Fruit fly (Drosophila melanogaster): ENCODE measurements around the gene Rrp6.

The Rrp6 gene

dm6 chr3R:14853767-14854191 is 32.3 kb downstream of the Rrp6 start (continued):
- peak; percentile 55 for TF ChIP-seq dsx (GFP tag; optimal IDR thresholded peaks at IDR 0.05; ENCODE audit: poor library complexity, severe bottlenecking)
- TF ChIP-seq Smox (GFP tag; optimal IDR thresholded peaks at IDR 0.05), result no peak
- no peak for TF ChIP-seq CG32006 (GFP tag; optimal IDR thresholded peaks at IDR 0.05)
- peak; percentile 70 for TF ChIP-seq net (GFP tag; optimal IDR thresholded peaks at IDR 0.05)
- TF ChIP-seq CG10669 (GFP tag; optimal IDR thresholded peaks at IDR 0.05), result peak; percentile 32
- TF ChIP-seq Sox15 (GFP tag; optimal IDR thresholded peaks at IDR 0.05), result no peak
- no peak for TF ChIP-seq cyc (GFP tag; optimal IDR thresholded peaks at IDR 0.05)
- TF ChIP-seq fd85E (GFP tag; optimal IDR thresholded peaks at IDR 0.05), result peak; percentile 73

- TF ChIP-seq Eip78C (GFP tag) (peak; percentile 53), ss (GFP tag; optimal IDR thresholded peaks at IDR 0.05) (peak; percentile 38 to 59), CG10669 (GFP tag; optimal IDR thresholded peaks at IDR 0.05) (peak; percentile 12), CG3919 (GFP tag; optimal IDR thresholded peaks at IDR 0.05) (peak; percentile 1), svp (GFP tag) (no peak), CG6808 (GFP tag; optimal IDR thresholded peaks at IDR 0.05) (peak; percentile 43), dsx (GFP tag; optimal IDR thresholded peaks at IDR 0.05; ENCODE audit: poor library complexity, severe bottlenecking) (peak; percentile 25), topi (GFP tag; optimal IDR thresholded peaks at IDR 0.05) (no peak), Eip75B (GFP tag; optimal IDR thresholded peaks at IDR 0.05) (peak; percentile 16), achi (GFP tag; optimal IDR thresholded peaks at IDR 0.05) (no peak), spab (GFP tag; optimal IDR thresholded peaks at IDR 0.05) (peak; percentile 18), CG1621 (tag; optimal IDR thresholded peaks at IDR 0.05) (peak; percentile 50)
These were observed 33.4 kb downstream of the Rrp6 start for dm6 chr3R:14852610-14853009.

- peak; percentile 16 for TF ChIP-seq pdm3 (GFP tag; optimal IDR thresholded peaks at IDR 0.05)
- TF ChIP-seq CG11902 (GFP tag; optimal IDR thresholded peaks at IDR 0.05), result no peak
- TF ChIP-seq esn (GFP tag; optimal IDR thresholded peaks at IDR 0.05), result no peak
- TF ChIP-seq Blimp-1 (GFP tag; optimal IDR thresholded peaks at IDR 0.05), result no peak
- no peak for TF ChIP-seq Eip93F (GFP tag; optimal IDR thresholded peaks at IDR 0.05)
- TF ChIP-seq CG7368 (GFP tag; optimal IDR thresholded peaks at IDR 0.05), result no peak
- TF ChIP-seq CG6276 (GFP tag; optimal IDR thresholded peaks at IDR 0.05), result peak; percentile 18
- TF ChIP-seq svp (GFP tag), result no peak
- no peak for TF ChIP-seq vri (GFP tag; optimal IDR thresholded peaks at IDR 0.05)
- no peak for TF ChIP-seq salr (GFP tag; optimal IDR thresholded peaks at IDR 0.05)
- TF ChIP-seq CG32006 (GFP tag; optimal IDR thresholded peaks at IDR 0.05), result peak; percentile 35
- TF ChIP-seq CG4318 (GFP tag; optimal IDR thresholded peaks at IDR 0.05), result peak; percentile 5
- TF ChIP-seq CG6854 (GFP tag; optimal IDR thresholded peaks at IDR 0.05), result no peak
- no peak for TF ChIP-seq Ets21C (GFP tag; optimal IDR thresholded peaks at IDR 0.05)
- TF ChIP-seq fd85E (GFP tag; optimal IDR thresholded peaks at IDR 0.05), result no peak
- TF ChIP-seq Eip78C (GFP tag), result peak; percentile 79
- TF ChIP-seq CG6808 (GFP tag; optimal IDR thresholded peaks at IDR 0.05), result peak; percentile 38
- no peak for TF ChIP-seq Gug (GFP tag; IDR thresholded peaks at IDR 0.05)
- TF ChIP-seq ss (GFP tag; optimal IDR thresholded peaks at IDR 0.05), result peak in 1 of 2 experiments; percentile 41
- no peak for TF ChIP-seq Lpt (GFP tag; optimal IDR thresholded peaks at IDR 0.05)
- peak; percentile 40 for TF ChIP-seq fd59A (GFP tag; optimal IDR thresholded peaks at IDR 0.05)
- TF ChIP-seq cyc (GFP tag; optimal IDR thresholded peaks at IDR 0.05), result no peak
- TF ChIP-seq CG3919 (GFP tag; optimal IDR thresholded peaks at IDR 0.05), result peak; percentile 39
- TF ChIP-seq CG11294 (GFP tag; IDR thresholded peaks at IDR 0.05), result no peak
- TF ChIP-seq net (GFP tag; optimal IDR thresholded peaks at IDR 0.05), result no peak
- TF ChIP-seq Hr39 (GFP tag; optimal IDR thresholded peaks at IDR 0.05), result no peak
- TF ChIP-seq CG8119 (GFP tag; IDR thresholded peaks at IDR 0.05), result no peak
- peak; percentile 14 for TF ChIP-seq Eip75B (GFP tag; optimal IDR thresholded peaks at IDR 0.05)
- peak; percentile 5 for TF ChIP-seq CG10631 (GFP tag; optimal IDR thresholded peaks at IDR 0.05)
- no peak for TF ChIP-seq CG11762 (GFP tag; optimal IDR thresholded peaks at IDR 0.05; ENCODE audit: insufficient read depth)
- no peak for TF ChIP-seq Smox (GFP tag; optimal IDR thresholded peaks at IDR 0.05)
- no peak for TF ChIP-seq fkh (GFP tag; optimal IDR thresholded peaks at IDR 0.05)
- TF ChIP-seq CG8632 (GFP tag; optimal IDR thresholded peaks at IDR 0.05), result no peak
- no peak for TF ChIP-seq eg (GFP tag; IDR thresholded peaks at IDR 0.05)
- no peak for TF ChIP-seq Sox15 (GFP tag; optimal IDR thresholded peaks at IDR 0.05)
- peak; percentile 31 for TF ChIP-seq acj6 (GFP tag; optimal IDR thresholded peaks at IDR 0.05)
- TF ChIP-seq achi (GFP tag; optimal IDR thresholded peaks at IDR 0.05), result peak; percentile 21
- peak; percentile 64 for TF ChIP-seq Ets96B (tag; optimal IDR thresholded peaks at IDR 0.05)
- no peak for TF ChIP-seq CG1621 (tag; optimal IDR thresholded peaks at IDR 0.05)
- peak; percentile 30 for TF ChIP-seq spab (GFP tag; optimal IDR thresholded peaks at IDR 0.05)
- TF ChIP-seq Sox14 (GFP tag; optimal IDR thresholded peaks at IDR 0.05), result peak; percentile 19
- no peak for TF ChIP-seq CG16779 (tag; optimal IDR thresholded peaks at IDR 0.05)
These were observed 38.2 kb downstream of the Rrp6 start for dm6 chr3R:14847844-14848243.

All from whole organism, prepupa.